Worm (Caenorhabditis elegans): ENCODE data around the gene elo-8.

DNA sequence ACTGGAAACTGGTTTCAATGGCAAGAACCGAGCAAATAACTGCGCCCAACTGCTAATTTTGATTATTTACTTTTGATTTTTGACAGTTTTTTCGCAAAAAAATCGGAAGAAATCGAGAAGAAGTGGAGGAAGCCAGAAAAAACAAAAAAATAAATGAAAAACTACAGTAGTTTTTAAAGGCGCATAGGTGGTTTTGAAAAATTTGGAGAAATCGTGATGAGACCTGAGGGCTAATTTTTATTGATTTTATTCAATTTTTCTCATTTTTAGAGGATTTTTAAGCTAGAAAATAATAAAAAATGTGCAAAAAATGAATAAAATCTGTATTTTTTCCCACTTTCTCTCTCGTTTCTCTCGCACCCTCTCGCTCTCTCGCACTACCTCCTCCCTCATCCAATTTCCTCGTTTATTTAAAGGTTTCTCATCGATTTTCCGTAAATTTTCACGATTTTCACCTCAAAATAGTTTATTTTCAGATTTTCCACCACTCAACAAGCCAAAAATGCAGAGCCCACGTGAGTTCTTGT lies 42.8 kb upstream of the elo-8 start, which contains the start of gene Y47D3A.20:
- TF ChIP-seq T22C8.4 (GFP tag; IDR thresholded peaks at IDR 0.05) (no peak), flt-1 (GFP tag; IDR thresholded peaks at IDR 0.05) (no peak), ref-1 (GFP tag; conservative IDR thresholded peaks at IDR 0.05) (no peak)
